Fruit fly (Drosophila melanogaster) whole organism, pupa: ENCODE results near the gene Eip75B.

ENCODE experiments used
- CG12605 ChIP-seq: fragments of 200-800 bp; sonication (Bioruptor generic); IDR thresholded peaks from 2 replicates; pipeline ENCODE4 v1.3.6; 2022; ENCODE audit warnings: missing biosample characterization, missing genetic modification characterization
- CG32121 ChIP-seq: fragments of 200-800 bp; sonication (Bioruptor generic); IDR thresholded peaks from 2 replicates; pipeline ENCODE4 v1.3.6; 2022; ENCODE audit warnings: missing biosample characterization, missing genetic modification characterization
- CG34367 ChIP-seq: fragments of 200-800 bp; sonication (Bioruptor generic); optimal IDR thresholded peaks from 2 replicates; lab custom pipeline; 2018; ENCODE audit warnings: missing biosample characterization, mild to moderate bottlenecking, missing genetic modification characterization
- CG4496 ChIP-seq: fragments of 200-800 bp; sonication (Bioruptor generic); IDR thresholded peaks from 3 replicates; pipeline ENCODE4 v1.3.6; 2022; ENCODE audit warnings: missing biosample characterization, missing genetic modification characterization
- CG8301 ChIP-seq: fragments of 200-800 bp; sonication (Bioruptor generic); optimal IDR thresholded peaks from 2 replicates; lab custom pipeline; 2018; ENCODE audit warnings: missing biosample characterization, mild to moderate bottlenecking, missing genetic modification characterization
- D1 ChIP-seq: fragments of 200-800 bp; sonication (Bioruptor generic); optimal IDR thresholded peaks from 2 replicates; lab custom pipeline; 2018; ENCODE audit warnings: missing biosample characterization, mild to moderate bottlenecking, missing genetic modification characterization, moderate library complexity
- EcR ChIP-seq: fragments of 200-800 bp; sonication (Bioruptor generic); optimal IDR thresholded peaks from 3 replicates; lab custom pipeline; 2019; ENCODE audit warnings: missing biosample characterization, missing genetic modification characterization, mild to moderate bottlenecking, moderate library complexity, missing genetic modification reagents
- Ets98B ChIP-seq: fragments of 200-800 bp; sonication (Bioruptor generic); IDR thresholded peaks from 2 replicates; pipeline ENCODE4 v1.3.6; 2022; ENCODE audit warnings: missing biosample characterization, missing genetic modification characterization
- Pif1A ChIP-seq: fragments of 200-800 bp; sonication (Bioruptor generic); optimal IDR thresholded peaks from 3 replicates; lab custom pipeline; 2016; ENCODE audit warnings: missing biosample characterization, missing genetic modification characterization
- Pif1B ChIP-seq: fragments of 200-800 bp; sonication (Bioruptor generic); optimal IDR thresholded peaks from 3 replicates; lab custom pipeline; 2016; ENCODE audit warnings: missing biosample characterization, missing genetic modification characterization
- gl ChIP-seq: fragments of 200-800 bp; sonication (Bioruptor generic); optimal IDR thresholded peaks from 2 replicates; lab custom pipeline; 2018; ENCODE audit warnings: missing biosample characterization, mild to moderate bottlenecking, missing genetic modification characterization
- rn ChIP-seq: fragments of 200-800 bp; sonication (Bioruptor generic); IDR thresholded peaks from 2 replicates; pipeline ENCODE4 v1.3.6; 2022; ENCODE audit warnings: missing biosample characterization, missing genetic modification characterization

dm6 chr3L:17902621-17903020, 161.9 kb downstream of the Eip75B start:
- TF ChIP-seq rn (no peak), CG12605 (GFP tag; lab: Robert Waterston, UW) (no peak), EcR (GFP tag; lab: Kevin White, UChicago) (no peak), CG8301 (tag; lab: Kevin White, UChicago) (no peak), D1 (tag; lab: Kevin White, UChicago) (no peak), CG32121 (GFP tag; lab: Robert Waterston, UW) (no peak), gl (tag; lab: Kevin White, UChicago) (no peak), Pif1B (no peak), Pif1A (GFP tag; lab: Kevin White, UChicago) (no peak), CG34367 (tag; lab: Kevin White, UChicago) (no peak), CG4496 (no peak), Ets98B (GFP tag; lab: Robert Waterston, UW) (no peak)
